Worm (Caenorhabditis elegans) whole organism, L2 larva: ENCODE measurements around the gene pkhm-2.

Experiments used
- R02D3.7 ChIP-seq: fragments of 150-350 bp; optimal IDR thresholded peaks from 2 replicates; lab custom pipeline; 2014; ENCODE audit warnings: missing biosample characterization, missing genetic modification characterization
- aly-2 ChIP-seq: fragments of 150-350 bp; optimal IDR thresholded peaks from 2 replicates; lab custom pipeline; 2014; ENCODE audit warnings: missing biosample characterization, missing genetic modification characterization
- ceh-16 ChIP-seq: fragments of 150-350 bp; optimal IDR thresholded peaks from 2 replicates; lab custom pipeline; 2014; ENCODE audit warnings: missing biosample characterization, missing genetic modification characterization
- elt-1 ChIP-seq: fragments of 150-350 bp; optimal IDR thresholded peaks from 2 replicates; lab custom pipeline; 2014; ENCODE audit warnings: missing biosample characterization, missing genetic modification characterization
- mab-5 ChIP-seq: fragments of 150-350 bp; optimal IDR thresholded peaks from 2 replicates; lab custom pipeline; 2014; ENCODE audit warnings: missing biosample characterization, missing genetic modification characterization
- nhr-10 ChIP-seq: sonication (generic microtip); optimal IDR thresholded peaks from 2 replicates; lab custom pipeline; 2017; ENCODE audit warnings: missing biosample characterization, missing genetic modification characterization
- nhr-77 ChIP-seq: fragments of 150-350 bp; optimal IDR thresholded peaks from 2 replicates; lab custom pipeline; 2014; ENCODE audit warnings: missing biosample characterization, missing genetic modification characterization
- skn-1 ChIP-seq: sonication (generic microtip); optimal IDR thresholded peaks from 2 replicates; lab custom pipeline; 2017; ENCODE audit warnings: missing biosample characterization, missing genetic modification characterization
- unc-39 ChIP-seq: fragments of 150-350 bp; optimal IDR thresholded peaks from 2 replicates; lab custom pipeline; 2014; ENCODE audit warnings: missing biosample characterization, missing genetic modification characterization

DNA sequence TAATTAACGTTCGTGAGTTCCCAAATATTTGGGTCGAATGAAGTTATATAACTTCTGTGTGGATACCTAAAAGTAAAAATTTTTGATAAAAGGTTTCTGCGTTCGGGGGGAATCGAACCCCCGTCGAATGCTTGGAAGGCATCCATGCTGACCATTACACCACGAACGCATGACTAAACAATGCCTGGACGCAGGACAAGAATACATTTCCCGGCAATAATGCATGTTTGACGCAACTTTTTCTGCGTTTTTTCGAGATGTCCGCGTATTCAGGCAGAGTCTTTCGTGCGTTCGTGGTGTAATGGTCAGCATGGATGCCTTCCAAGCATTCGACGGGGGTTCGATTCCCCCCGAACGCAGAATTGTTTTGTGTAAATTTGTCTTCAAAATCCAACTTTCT is 19.5 kb upstream of the pkhm-2 start:
- no peak for TF ChIP-seq aly-2 (tag; lab: Kevin White, UChicago)
- no peak for TF ChIP-seq mab-5
- TF ChIP-seq unc-39 (tag; lab: Kevin White, UChicago), result no peak
- peak; percentile 15 for TF ChIP-seq nhr-77 (tag; lab: Kevin White, UChicago)
- no peak for TF ChIP-seq skn-1
- TF ChIP-seq R02D3.7 (tag; lab: Kevin White, UChicago), result no peak
- no peak for TF ChIP-seq nhr-10 (tag; lab: Kevin White, UChicago)
- no peak for TF ChIP-seq elt-1 (tag; lab: Kevin White, UChicago)
- no peak for TF ChIP-seq ceh-16
